Fruit fly (Drosophila melanogaster) whole organism, wandering third instar larva: ENCODE data around the gene UBL3.

ENCODE experiments used
- Dif ChIP-seq: fragments of 200-275, 200-300 bp; sonication (Bioruptor generic); optimal IDR thresholded peaks from 2 replicates; lab custom pipeline; 2018; ENCODE audit warnings: missing biosample characterization, missing genetic modification characterization; ENCODE audit not compliant: partially characterized antibody
- h ChIP-seq: fragments of 200-800 bp; sonication (Bioruptor generic); optimal IDR thresholded peaks from 3 replicates; lab custom pipeline; 2016; ENCODE audit warnings: missing biosample characterization, mild to moderate bottlenecking, missing genetic modification characterization
- pan ChIP-seq: fragments of >200 bp; optimal IDR thresholded peaks from 2 replicates; lab custom pipeline; 2017
- psq ChIP-seq: fragments of 200-800 bp; sonication (Bioruptor generic); optimal IDR thresholded peaks from 3 replicates; lab custom pipeline; 2017; ENCODE audit warnings: missing biosample characterization, mild to moderate bottlenecking, missing genetic modification characterization, moderate library complexity
- sage ChIP-seq: fragments of 200-800 bp; sonication (Bioruptor generic); optimal IDR thresholded peaks from 2 replicates; lab custom pipeline; 2016; ENCODE audit warnings: missing biosample characterization, mild to moderate bottlenecking, missing genetic modification characterization
- tai ChIP-seq: sonication (Bioruptor generic); optimal IDR thresholded peaks from 2 replicates; lab custom pipeline; 2016; ENCODE audit warnings: missing biosample characterization, missing genetic modification characterization

- TF ChIP-seq psq (GFP tag; lab: Kevin White, UChicago) (no peak), sage (GFP tag; lab: Kevin White, UChicago) (no peak), tai (GFP tag; lab: Kevin White, UChicago) (no peak), pan (lab: Kevin White, UChicago) (no peak), Dif (no peak), h (no peak)
Observed at dm6 chrX:15849021-15849420, 4.0 kb downstream of the UBL3 start, which contains the start of gene sun.
